Fruit fly (Drosophila melanogaster) whole organism, prepupa: Measurements from ENCODE around the gene CG31777.

Experiments used
- Eip93F ChIP-seq: fragments of 200-800 bp; sonication (Bioruptor generic); optimal IDR thresholded peaks from 2 replicates; lab custom pipeline; 2016; ENCODE audit warnings: missing biosample characterization, mild to moderate bottlenecking, missing genetic modification characterization
- fd85E ChIP-seq: fragments of 200-800 bp; sonication (Bioruptor generic); optimal IDR thresholded peaks from 3 replicates; lab custom pipeline; 2016; ENCODE audit warnings: missing biosample characterization, missing genetic modification characterization
- lz ChIP-seq: fragments of 200-800 bp; sonication (Bioruptor generic); optimal IDR thresholded peaks from 3 replicates; lab custom pipeline; 2016; ENCODE audit warnings: missing biosample characterization, missing genetic modification characterization

DNA sequence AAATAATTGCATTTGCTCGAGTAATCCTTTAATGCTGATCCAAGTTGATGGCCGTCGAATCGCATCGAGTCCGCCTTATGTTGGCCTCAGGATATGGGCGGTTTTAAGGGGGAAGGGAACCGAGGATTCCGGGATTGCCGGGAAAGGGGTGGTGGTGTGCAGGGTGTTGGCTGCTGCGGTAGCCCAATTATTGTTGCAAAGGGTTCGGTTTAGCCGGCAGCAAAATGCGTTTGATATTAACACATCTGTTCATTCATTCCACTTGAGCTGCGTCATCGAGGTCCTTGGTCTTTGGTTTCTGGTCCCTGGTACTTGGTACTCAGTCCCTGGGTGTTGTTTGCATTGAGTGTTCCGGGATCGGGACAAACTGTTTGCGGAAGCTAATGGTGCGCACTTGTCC lies 25.5 kb downstream of the CG31777 start:
- no peak for TF ChIP-seq Eip93F (GFP tag; lab: Kevin White, UChicago)
- TF ChIP-seq lz (GFP tag; lab: Kevin White, UChicago), result no peak
- TF ChIP-seq fd85E (GFP tag; lab: Kevin White, UChicago), result no peak
